Worm (Caenorhabditis elegans) whole organism, L3 larva: ENCODE measurements around the gene C14E2.5.

Experiments
- R02D3.7 ChIP-seq: fragments of 150-350 bp; optimal IDR thresholded peaks from 2 replicates; lab custom pipeline; 2014; ENCODE audit warnings: missing biosample characterization, missing genetic modification characterization
- ZK546.5 ChIP-seq: sonication (generic microtip); optimal IDR thresholded peaks from 2 replicates; lab custom pipeline; 2017; ENCODE audit warnings: missing biosample characterization, missing genetic modification characterization
- ceh-16 ChIP-seq: sonication (generic microtip); optimal IDR thresholded peaks from 2 replicates; lab custom pipeline; 2017; ENCODE audit warnings: missing biosample characterization, missing genetic modification characterization
- ceh-28 ChIP-seq: fragments of 150-350 bp; optimal IDR thresholded peaks from 2 replicates; lab custom pipeline; 2014; ENCODE audit warnings: missing biosample characterization, missing genetic modification reagents, missing genetic modification characterization
- ceh-82 ChIP-seq: fragments of 150-350 bp; optimal IDR thresholded peaks from 2 replicates; lab custom pipeline; 2014; ENCODE audit warnings: missing biosample characterization, missing genetic modification characterization
- daf-12 ChIP-seq: fragments of 150-350 bp; optimal IDR thresholded peaks from 2 replicates; lab custom pipeline; 2014; ENCODE audit warnings: missing biosample characterization, missing genetic modification reagents, missing genetic modification characterization
- egl-27 ChIP-seq: sonication (generic microtip); optimal IDR thresholded peaks from 4 replicates; lab custom pipeline; 2017; ENCODE audit warnings: missing biosample characterization, missing genetic modification reagents, missing genetic modification characterization
- elt-2 ChIP-seq: sonication (generic microtip); optimal IDR thresholded peaks from 2 replicates; lab custom pipeline; 2016; ENCODE audit warnings: missing genetic modification reagents, mild to moderate bottlenecking, missing genetic modification characterization, missing compliant biosample characterization
- fkh-10 ChIP-seq: sonication (generic microtip); optimal IDR thresholded peaks from 2 replicates; lab custom pipeline; 2017; ENCODE audit warnings: missing biosample characterization, missing genetic modification reagents, missing genetic modification characterization
- fkh-2 ChIP-seq: fragments of 150-350 bp; optimal IDR thresholded peaks from 2 replicates; lab custom pipeline; 2014; ENCODE audit warnings: missing biosample characterization, missing genetic modification reagents, missing genetic modification characterization
- fos-1 ChIP-seq: fragments of 150-350 bp; optimal IDR thresholded peaks from 2 replicates; lab custom pipeline; 2014; ENCODE audit warnings: missing biosample characterization, missing genetic modification characterization
- jun-1 ChIP-seq: fragments of 150-350 bp; optimal IDR thresholded peaks from 2 replicates; lab custom pipeline; 2014; ENCODE audit warnings: missing biosample characterization, missing genetic modification reagents, missing genetic modification characterization
- lin-39 ChIP-seq: fragments of 150-350 bp; optimal IDR thresholded peaks from 2 replicates; lab custom pipeline; 2018; ENCODE audit warnings: missing biosample characterization, missing genetic modification reagents, missing genetic modification characterization
- mml-1 ChIP-seq: fragments of 150-350 bp; sonication (generic microtip); optimal IDR thresholded peaks from 3 replicates; lab custom pipeline; 2014; ENCODE audit warnings: missing biosample characterization, missing genetic modification characterization
- nfya-1 ChIP-seq: sonication (generic microtip); optimal IDR thresholded peaks from 2 replicates; lab custom pipeline; 2017; ENCODE audit warnings: missing genetic modification characterization, mild to moderate bottlenecking, missing compliant biosample characterization, antibody characterized with exemption, moderate library complexity; ENCODE audit not compliant: insufficient read depth
- nhr-12 ChIP-seq: fragments of 150-350 bp; optimal IDR thresholded peaks from 2 replicates; lab custom pipeline; 2014; ENCODE audit warnings: missing biosample characterization, missing genetic modification characterization
- nhr-23 ChIP-seq: fragments of 150-350 bp; optimal IDR thresholded peaks from 2 replicates; lab custom pipeline; 2014; ENCODE audit warnings: missing biosample characterization, missing genetic modification reagents, missing genetic modification characterization
- nhr-237 ChIP-seq: fragments of 150-350 bp; optimal IDR thresholded peaks from 2 replicates; lab custom pipeline; 2014; ENCODE audit warnings: missing biosample characterization, missing genetic modification characterization
- nhr-28 ChIP-seq: fragments of 150-350 bp; optimal IDR thresholded peaks from 2 replicates; lab custom pipeline; 2014; ENCODE audit warnings: missing biosample characterization, missing genetic modification characterization
- nhr-67 ChIP-seq: fragments of 150-350 bp; optimal IDR thresholded peaks from 2 replicates; lab custom pipeline; 2014; ENCODE audit warnings: missing biosample characterization, missing genetic modification characterization
- nhr-77 ChIP-seq: fragments of 150-350 bp; optimal IDR thresholded peaks from 2 replicates; lab custom pipeline; 2014; ENCODE audit warnings: missing biosample characterization, missing genetic modification characterization
- pha-4 ChIP-seq: fragments of 150-350 bp; optimal IDR thresholded peaks from 2 replicates; lab custom pipeline; 2014; ENCODE audit warnings: missing biosample characterization, missing genetic modification reagents, missing genetic modification characterization
- snpc-4 ChIP-seq: fragments of 150-350 bp; optimal IDR thresholded peaks from 2 replicates; lab custom pipeline; 2014; ENCODE audit warnings: missing biosample characterization, missing genetic modification characterization
- tbx-2 ChIP-seq: sonication (generic microtip); optimal IDR thresholded peaks from 2 replicates; lab custom pipeline; 2016; ENCODE audit warnings: mild to moderate bottlenecking, missing genetic modification characterization, missing compliant biosample characterization
- unc-39 ChIP-seq: sonication (generic microtip); optimal IDR thresholded peaks from 4 replicates; lab custom pipeline; 2017; ENCODE audit warnings: missing biosample characterization, missing genetic modification characterization
- unc-62 ChIP-seq: fragments of 150-350 bp; sonication (generic microtip); optimal IDR thresholded peaks from 4 replicates; lab custom pipeline; 2014; ENCODE audit warnings: missing biosample characterization, missing genetic modification reagents, missing genetic modification characterization
- zag-1 ChIP-seq: fragments of 150-350 bp; optimal IDR thresholded peaks from 2 replicates; lab custom pipeline; 2014; ENCODE audit warnings: missing biosample characterization, missing genetic modification characterization
- ztf-11 ChIP-seq: fragments of 150-350 bp; optimal IDR thresholded peaks from 2 replicates; lab custom pipeline; 2014; ENCODE audit warnings: missing biosample characterization, missing genetic modification characterization
- ztf-4 ChIP-seq: fragments of 150-350 bp; optimal IDR thresholded peaks from 2 replicates; lab custom pipeline; 2014; ENCODE audit warnings: missing biosample characterization, missing genetic modification characterization

C14E2.5 gene

DNA sequence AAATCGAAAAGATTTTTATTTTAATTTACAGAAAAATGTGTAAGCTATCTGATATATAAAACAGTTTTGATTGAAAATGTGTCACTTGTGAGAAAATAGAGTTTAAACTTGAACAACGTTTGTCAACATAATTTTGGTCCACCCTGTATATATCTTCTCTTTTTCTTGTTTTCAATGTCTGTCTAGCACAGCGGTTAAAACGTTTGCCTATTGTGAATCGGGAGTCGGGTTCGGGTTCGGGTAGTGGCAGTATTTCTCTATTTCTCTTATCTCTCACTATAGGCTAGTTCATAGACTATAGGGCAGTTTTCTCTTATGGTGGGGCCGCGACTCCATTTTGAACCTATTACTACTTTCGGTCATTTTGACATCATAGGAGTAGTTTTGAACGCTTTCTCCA, 34.0 kb downstream of the C14E2.5 start:
- TF ChIP-seq pha-4, result no peak
- no peak for TF ChIP-seq daf-12 (tag; lab: Kevin White, UChicago)
- TF ChIP-seq unc-62 (GFP tag; lab: Kevin White, UChicago), result no peak
- TF ChIP-seq nhr-237 (tag; lab: Kevin White, UChicago), result no peak
- TF ChIP-seq nhr-67, result no peak
- no peak for TF ChIP-seq ztf-11 (tag; lab: Kevin White, UChicago)
- TF ChIP-seq nfya-1 (tag; lab: Kevin White, UChicago), result no peak
- TF ChIP-seq fkh-2 (tag; lab: Kevin White, UChicago), result no peak

DNA sequence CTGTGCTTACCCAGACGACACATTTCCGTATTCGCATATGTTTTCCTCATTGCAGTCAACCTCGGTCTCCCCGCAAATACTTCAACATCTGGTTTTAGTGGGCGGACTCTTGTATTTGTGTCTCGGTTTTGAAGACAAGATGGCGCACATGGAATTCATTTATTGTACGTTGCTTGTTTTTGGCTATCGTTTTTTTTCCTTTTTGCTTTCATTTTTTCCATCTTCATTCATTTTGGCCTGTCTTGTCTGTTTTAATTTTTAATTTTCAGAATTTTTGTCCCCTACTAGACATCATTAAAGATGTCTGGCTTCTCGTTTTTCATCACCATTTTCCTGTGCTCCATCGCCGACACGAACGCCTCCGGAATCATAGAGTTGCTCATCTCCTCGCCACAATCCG, 38.5 kb downstream of the C14E2.5 start, which contains the start of gene arg-1:
Gene arg-1 (plus strand): TSS at position 301 of the 400 bp plus-strand sequence.
- TF ChIP-seq ZK546.5 (tag; lab: Kevin White, UChicago), result no peak
- no peak for TF ChIP-seq egl-27
- TF ChIP-seq unc-39 (tag; lab: Kevin White, UChicago), result no peak
- TF ChIP-seq tbx-2 (tag; lab: Kevin White, UChicago), result no peak
- no peak for TF ChIP-seq nhr-237 (tag; lab: Kevin White, UChicago)
- no peak for TF ChIP-seq nhr-28 (tag; lab: Kevin White, UChicago)
- no peak for TF ChIP-seq nhr-77
- no peak for TF ChIP-seq nhr-23
- TF ChIP-seq R02D3.7 (tag; lab: Kevin White, UChicago), result no peak
- TF ChIP-seq snpc-4 (tag; lab: Kevin White, UChicago), result no peak
- TF ChIP-seq mml-1 (tag; lab: Kevin White, UChicago), result no peak
- TF ChIP-seq jun-1, result no peak
- TF ChIP-seq fos-1 (tag; lab: Kevin White, UChicago), result no peak

DNA sequence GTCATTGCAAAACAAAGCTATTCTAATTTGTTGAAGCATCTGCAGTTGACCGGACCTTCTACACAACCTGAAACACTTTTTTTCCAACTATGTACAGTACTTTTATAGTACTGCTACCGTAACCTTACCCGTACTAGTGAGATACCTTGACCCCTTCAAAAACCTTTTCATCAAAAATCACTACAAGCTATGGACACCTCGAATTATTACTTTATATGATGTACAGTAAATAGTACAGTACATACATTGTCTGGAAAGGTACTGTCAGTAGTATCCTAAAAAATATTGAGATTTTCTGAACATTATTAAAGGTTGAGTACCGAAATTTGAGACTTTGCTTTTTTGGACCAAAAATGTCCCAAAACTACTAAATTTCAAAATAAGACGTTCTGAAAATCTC, 39.4 kb downstream of the C14E2.5 start:
- TF ChIP-seq ceh-82 (tag; lab: Kevin White, UChicago) (no peak), fkh-10 (GFP tag; lab: Kevin White, UChicago) (no peak), nhr-67 (no peak), nhr-12 (tag; lab: Kevin White, UChicago) (no peak), ZK546.5 (tag; lab: Kevin White, UChicago) (no peak), tbx-2 (tag; lab: Kevin White, UChicago) (no peak), snpc-4 (tag; lab: Kevin White, UChicago) (no peak), unc-62 (GFP tag; lab: Kevin White, UChicago) (no peak), ceh-16 (tag; lab: Kevin White, UChicago) (no peak), nhr-23 (no peak), zag-1 (no peak), elt-2 (no peak), ceh-28 (tag; lab: Kevin White, UChicago) (no peak), pha-4 (no peak)

DNA sequence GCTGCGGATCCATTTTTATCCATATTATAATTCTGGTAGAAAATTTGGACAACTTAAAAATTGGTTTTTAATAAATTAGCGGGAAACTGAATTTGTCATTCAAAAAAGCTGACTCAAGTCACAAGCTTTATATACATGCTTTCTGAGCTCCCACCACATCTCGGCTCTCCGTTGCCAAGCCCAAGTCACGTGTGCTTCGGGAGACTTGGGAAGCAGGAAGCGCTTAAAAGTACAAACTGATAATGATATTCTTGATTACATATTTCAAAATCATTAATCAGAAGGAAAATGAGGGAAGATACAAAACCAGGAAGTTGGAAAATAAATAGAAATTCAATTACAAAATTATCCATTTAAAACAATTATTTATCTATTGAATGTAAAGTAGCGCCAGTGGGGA, 47.2 kb downstream of the C14E2.5 start, which contains the start of gene elc-2:
Gene elc-2 (minus strand): TSS at position 101 of the 400 bp plus-strand sequence.
- no peak for TF ChIP-seq zag-1
- no peak for TF ChIP-seq ztf-11 (tag; lab: Kevin White, UChicago)
- no peak for TF ChIP-seq ztf-4 (tag; lab: Kevin White, UChicago)
- TF ChIP-seq lin-39 (tag; lab: Kevin White, UChicago), result no peak
- no peak for TF ChIP-seq ceh-82 (tag; lab: Kevin White, UChicago)
- TF ChIP-seq daf-12 (tag; lab: Kevin White, UChicago), result no peak
- no peak for TF ChIP-seq nhr-237 (tag; lab: Kevin White, UChicago)
